Worm (Caenorhabditis elegans) whole organism, L2 larva: Measurements from ENCODE around the gene K07B1.4.

Experiments used
- C34F6.9 ChIP-seq: fragments of 150-350 bp; optimal IDR thresholded peaks from 2 replicates; lab custom pipeline; 2014; ENCODE audit warnings: missing biosample characterization, missing genetic modification characterization
- F13H6.1 ChIP-seq: sonication (generic microtip); optimal IDR thresholded peaks from 2 replicates; lab custom pipeline; 2016; ENCODE audit warnings: missing genetic modification characterization, missing compliant biosample characterization
- R02D3.7 ChIP-seq: fragments of 150-350 bp; optimal IDR thresholded peaks from 2 replicates; lab custom pipeline; 2014; ENCODE audit warnings: missing biosample characterization, missing genetic modification characterization
- Y55F3AM.14 ChIP-seq: fragments of 200-800 bp; sonication (Bioruptor generic); optimal IDR thresholded peaks from 2 replicates; lab custom pipeline; 2018; ENCODE audit warnings: mild to moderate bottlenecking, missing genetic modification characterization, missing compliant biosample characterization
- ZK546.5 ChIP-seq: sonication (generic microtip); optimal IDR thresholded peaks from 2 replicates; lab custom pipeline; 2017; ENCODE audit warnings: missing biosample characterization, missing genetic modification characterization
- alr-1 ChIP-seq: fragments of 150-350 bp; optimal IDR thresholded peaks from 2 replicates; lab custom pipeline; 2014; ENCODE audit warnings: missing biosample characterization, missing genetic modification characterization
- aly-2 ChIP-seq: fragments of 150-350 bp; optimal IDR thresholded peaks from 2 replicates; lab custom pipeline; 2014; ENCODE audit warnings: missing biosample characterization, missing genetic modification characterization
- ama-1 ChIP-seq: fragments of 150-350 bp; optimal IDR thresholded peaks from 2 replicates; lab custom pipeline; 2018; ENCODE audit warnings: inconsistent platforms
- blmp-1 ChIP-seq: sonication (generic microtip); optimal IDR thresholded peaks from 2 replicates; lab custom pipeline; 2017; ENCODE audit warnings: missing genetic modification characterization, mild to moderate bottlenecking, missing compliant biosample characterization, antibody characterized with exemption, moderate library complexity; ENCODE audit not compliant: insufficient read depth
- ceh-16 ChIP-seq: fragments of 150-350 bp; optimal IDR thresholded peaks from 2 replicates; lab custom pipeline; 2014; ENCODE audit warnings: missing biosample characterization, missing genetic modification characterization
- ceh-82 ChIP-seq: fragments of 150-350 bp; optimal IDR thresholded peaks from 2 replicates; lab custom pipeline; 2014; ENCODE audit warnings: missing biosample characterization, missing genetic modification characterization
- crh-2 ChIP-seq: sonication (generic microtip); optimal IDR thresholded peaks from 2 replicates; lab custom pipeline; 2017; ENCODE audit warnings: missing biosample characterization, missing genetic modification characterization
- dmd-4 ChIP-seq: sonication (generic microtip); optimal IDR thresholded peaks from 2 replicates; lab custom pipeline; 2017; ENCODE audit warnings: missing biosample characterization, missing genetic modification characterization
- egl-27 ChIP-seq: sonication (generic microtip); optimal IDR thresholded peaks from 3 replicates; lab custom pipeline; 2017; ENCODE audit warnings: missing biosample characterization, missing genetic modification reagents, missing genetic modification characterization
- elt-1 ChIP-seq: fragments of 150-350 bp; optimal IDR thresholded peaks from 2 replicates; lab custom pipeline; 2014; ENCODE audit warnings: missing biosample characterization, missing genetic modification characterization
- elt-3 ChIP-seq: sonication (generic microtip); optimal IDR thresholded peaks from 2 replicates; lab custom pipeline; 2017; ENCODE audit warnings: missing biosample characterization, missing genetic modification characterization
- fos-1 ChIP-seq: fragments of 150-350 bp; optimal IDR thresholded peaks from 2 replicates; lab custom pipeline; 2014; ENCODE audit warnings: missing biosample characterization, missing genetic modification characterization
- gmeb-1 ChIP-seq: fragments of 150-350 bp; optimal IDR thresholded peaks from 2 replicates; lab custom pipeline; 2014; ENCODE audit warnings: missing biosample characterization, missing genetic modification characterization
- lin-11 ChIP-seq: fragments of 150-350 bp; sonication (generic microtip); optimal IDR thresholded peaks from 2 replicates; lab custom pipeline; 2014; ENCODE audit warnings: missing biosample characterization, missing genetic modification characterization, inconsistent platforms, mixed read lengths
- lin-13 ChIP-seq: fragments of 150-350 bp; optimal IDR thresholded peaks from 2 replicates; lab custom pipeline; 2014; ENCODE audit warnings: missing biosample characterization, missing genetic modification reagents, missing genetic modification characterization
- lin-39 ChIP-seq: fragments of 150-350 bp; optimal IDR thresholded peaks from 2 replicates; lab custom pipeline; 2014; ENCODE audit warnings: missing biosample characterization, missing genetic modification reagents, missing genetic modification characterization
- lsy-2 ChIP-seq, 2 experiments: fragments of 150-350 bp in 1 of 2; sonication (generic microtip) in 1 of 2; optimal IDR thresholded peaks; 2 replicates each; lab custom pipeline; 2014 to 2017; ENCODE audit warnings: missing biosample characterization in 2 of 2, missing genetic modification characterization in 2 of 2
- mab-5 ChIP-seq: fragments of 150-350 bp; optimal IDR thresholded peaks from 2 replicates; lab custom pipeline; 2014; ENCODE audit warnings: missing biosample characterization, missing genetic modification characterization
- mbf-1 ChIP-seq: sonication (generic microtip); optimal IDR thresholded peaks from 2 replicates; lab custom pipeline; 2017; ENCODE audit warnings: missing biosample characterization, missing genetic modification characterization
- mdl-1 ChIP-seq, 2 experiments: fragments of 150-350 bp in 1 of 2; sonication (generic microtip) in 1 of 2; optimal IDR thresholded peaks; 2 replicates each; lab custom pipeline; 2017; ENCODE audit warnings: missing biosample characterization in 2 of 2, missing genetic modification characterization in 2 of 2
- nhr-10 ChIP-seq: sonication (generic microtip); optimal IDR thresholded peaks from 2 replicates; lab custom pipeline; 2017; ENCODE audit warnings: missing biosample characterization, missing genetic modification characterization
- nhr-11 ChIP-seq: fragments of 150-350 bp; optimal IDR thresholded peaks from 2 replicates; lab custom pipeline; 2014; ENCODE audit warnings: missing biosample characterization, missing genetic modification characterization
- nhr-12 ChIP-seq: fragments of 150-350 bp; optimal IDR thresholded peaks from 2 replicates; lab custom pipeline; 2014; ENCODE audit warnings: missing biosample characterization, missing genetic modification characterization
- nhr-129 ChIP-seq: fragments of 150-350 bp; optimal IDR thresholded peaks from 2 replicates; lab custom pipeline; 2014; ENCODE audit warnings: missing biosample characterization, missing genetic modification characterization
- nhr-21 ChIP-seq: fragments of 150-350 bp; optimal IDR thresholded peaks from 2 replicates; lab custom pipeline; 2014; ENCODE audit warnings: missing biosample characterization, missing genetic modification characterization
- nhr-23 ChIP-seq: fragments of 150-350 bp; optimal IDR thresholded peaks from 2 replicates; lab custom pipeline; 2014; ENCODE audit warnings: missing biosample characterization, missing genetic modification reagents, missing genetic modification characterization
- nhr-237 ChIP-seq: fragments of 150-350 bp; optimal IDR thresholded peaks from 2 replicates; lab custom pipeline; 2014; ENCODE audit warnings: missing biosample characterization, missing genetic modification characterization
- nhr-25 ChIP-seq: fragments of 150-350 bp; sonication (generic microtip); optimal IDR thresholded peaks from 3 replicates; lab custom pipeline; 2014; ENCODE audit warnings: missing biosample characterization, missing genetic modification characterization
- nhr-6 ChIP-seq: fragments of 150-350 bp; optimal IDR thresholded peaks from 2 replicates; lab custom pipeline; 2014; ENCODE audit warnings: missing biosample characterization, missing genetic modification characterization
- nhr-77 ChIP-seq: fragments of 150-350 bp; optimal IDR thresholded peaks from 2 replicates; lab custom pipeline; 2014; ENCODE audit warnings: missing biosample characterization, missing genetic modification characterization
- peb-1 ChIP-seq: fragments of 150-350 bp; optimal IDR thresholded peaks from 2 replicates; lab custom pipeline; 2014; ENCODE audit warnings: missing biosample characterization, missing genetic modification characterization
- sem-4 ChIP-seq: fragments of 150-350 bp; optimal IDR thresholded peaks from 2 replicates; lab custom pipeline; 2014; ENCODE audit warnings: missing biosample characterization, missing genetic modification reagents, missing genetic modification characterization
- skn-1 ChIP-seq: sonication (generic microtip); optimal IDR thresholded peaks from 2 replicates; lab custom pipeline; 2017; ENCODE audit warnings: missing biosample characterization, missing genetic modification characterization
- sma-3 ChIP-seq: sonication (generic microtip); optimal IDR thresholded peaks from 2 replicates; lab custom pipeline; 2016; ENCODE audit warnings: missing genetic modification reagents, missing genetic modification characterization, missing compliant biosample characterization
- sma-9 ChIP-seq, 2 experiments: fragments of 150-350 bp in 1 of 2; sonication (generic microtip) in 1 of 2; optimal IDR thresholded peaks; 2 replicates each; lab custom pipeline; 2014 to 2016; ENCODE audit warnings: missing genetic modification characterization in 2 of 2, mild to moderate bottlenecking in 1 of 2, missing biosample characterization in 1 of 2, missing compliant biosample characterization in 1 of 2, missing genetic modification reagents in 1 of 2, moderate library complexity in 1 of 2
- snpc-4 ChIP-seq: fragments of 150-350 bp; optimal IDR thresholded peaks from 2 replicates; lab custom pipeline; 2014; ENCODE audit warnings: missing biosample characterization, missing genetic modification characterization
- unc-39 ChIP-seq: fragments of 150-350 bp; optimal IDR thresholded peaks from 2 replicates; lab custom pipeline; 2014; ENCODE audit warnings: missing biosample characterization, missing genetic modification characterization
- unc-55 ChIP-seq: fragments of 150-350 bp; sonication (generic microtip); optimal IDR thresholded peaks from 3 replicates; lab custom pipeline; 2014; ENCODE audit warnings: missing biosample characterization, missing genetic modification reagents, missing genetic modification characterization
- unc-62 ChIP-seq: fragments of 150-350 bp; optimal IDR thresholded peaks from 2 replicates; lab custom pipeline; 2014; ENCODE audit warnings: missing biosample characterization, missing genetic modification reagents, missing genetic modification characterization
- zag-1 ChIP-seq: fragments of 150-350 bp; optimal IDR thresholded peaks from 2 replicates; lab custom pipeline; 2014; ENCODE audit warnings: missing biosample characterization, missing genetic modification characterization
- ztf-1 ChIP-seq: fragments of 200-800 bp; sonication (Bioruptor generic); conservative IDR thresholded peaks from 2 replicates; pipeline ENCODE4 v1.3.6; 2022; ENCODE audit warnings: missing genetic modification characterization, missing compliant biosample characterization
- ztf-11 ChIP-seq: sonication (generic microtip); optimal IDR thresholded peaks from 2 replicates; lab custom pipeline; 2017; ENCODE audit warnings: missing biosample characterization, missing genetic modification characterization
- ztf-4 ChIP-seq: fragments of 150-350 bp; optimal IDR thresholded peaks from 2 replicates; lab custom pipeline; 2014; ENCODE audit warnings: missing biosample characterization, missing genetic modification characterization

K07B1.4 gene

ce11 chrV:9326903-9327302, 1.9 kb upstream of the K07B1.4 start:
- TF ChIP-seq nhr-237 (tag; lab: Kevin White, UChicago) (no peak), ama-1 (peak; percentile 45), ceh-16 (tag; lab: Kevin White, UChicago) (no peak), elt-1 (tag; lab: Kevin White, UChicago) (no peak)

ce11 chrV:9327691-9328090, 1.1 kb upstream of the K07B1.4 start:
- no peak for TF ChIP-seq nhr-6 (tag; lab: Kevin White, UChicago)
- TF ChIP-seq mbf-1, result no peak
- TF ChIP-seq lin-11, result no peak
- no peak for TF ChIP-seq nhr-10 (tag; lab: Kevin White, UChicago)
- no peak for TF ChIP-seq skn-1 (tag; lab: Kevin White, UChicago)
- TF ChIP-seq nhr-237 (tag; lab: Kevin White, UChicago), result no peak
- peak; percentile 45 for TF ChIP-seq egl-27
- TF ChIP-seq nhr-129 (tag; lab: Kevin White, UChicago), result no peak
- TF ChIP-seq alr-1, result no peak
- no peak for TF ChIP-seq sem-4 (tag; lab: Kevin White, UChicago)
- TF ChIP-seq gmeb-1 (tag; lab: Kevin White, UChicago), result peak; percentile 19
- TF ChIP-seq snpc-4 (tag; lab: Kevin White, UChicago), result no peak
- no peak for TF ChIP-seq nhr-77 (tag; lab: Kevin White, UChicago)
- TF ChIP-seq crh-2 (tag; lab: Kevin White, UChicago), result no peak
- TF ChIP-seq aly-2 (tag; lab: Kevin White, UChicago), result no peak
- no peak for TF ChIP-seq unc-55 (GFP tag; lab: Kevin White, UChicago)
- no peak for TF ChIP-seq ztf-4 (tag; lab: Kevin White, UChicago)
- TF ChIP-seq ZK546.5 (tag; lab: Kevin White, UChicago), result no peak
- no peak for TF ChIP-seq ama-1
- TF ChIP-seq unc-39 (tag; lab: Kevin White, UChicago), result no peak
- TF ChIP-seq nhr-12 (tag; lab: Kevin White, UChicago), result no peak
- no peak for TF ChIP-seq Y55F3AM.14 (GFP tag; lab: Kevin White, UChicago)
- no peak for TF ChIP-seq lin-39 (tag; lab: Kevin White, UChicago)
- no peak for TF ChIP-seq nhr-11 (tag; lab: Kevin White, UChicago)
- TF ChIP-seq mdl-1 (tag; optimal IDR thresholded peaks at IDR 0.05; lab: Kevin White, UChicago), result no peak
- TF ChIP-seq nhr-21 (tag; lab: Kevin White, UChicago), result peak; percentile 63
- TF ChIP-seq elt-1 (tag; lab: Kevin White, UChicago), result no peak
- TF ChIP-seq nhr-23 (tag; lab: Kevin White, UChicago), result no peak
- TF ChIP-seq C34F6.9 (tag; lab: Kevin White, UChicago), result no peak
- TF ChIP-seq nhr-25, result peak; percentile 54
- peak; percentile 8 for TF ChIP-seq sma-3 (GFP tag; lab: Kevin White, UChicago)
- no peak for TF ChIP-seq elt-3 (tag; lab: Kevin White, UChicago)
- no peak for TF ChIP-seq R02D3.7 (tag; lab: Kevin White, UChicago)
- peak; percentile 59 for TF ChIP-seq fos-1 (tag; lab: Kevin White, UChicago)
- TF ChIP-seq lsy-2 (tag; optimal IDR thresholded peaks at IDR 0.05; lab: Kevin White, UChicago), result peak in 1 of 2 experiments; percentile 27
- peak; percentile 48 for TF ChIP-seq blmp-1 (tag; lab: Kevin White, UChicago)
- TF ChIP-seq dmd-4, result no peak
- no peak for TF ChIP-seq ceh-16 (tag; lab: Kevin White, UChicago)
- TF ChIP-seq unc-62 (GFP tag; lab: Kevin White, UChicago), result no peak
- no peak for TF ChIP-seq mab-5 (tag; lab: Kevin White, UChicago)
- no peak for TF ChIP-seq ztf-1 (GFP tag; lab: Robert Waterston, UW)
- TF ChIP-seq peb-1, result no peak
- TF ChIP-seq zag-1, result no peak
- no peak for TF ChIP-seq lin-13 (GFP tag; lab: Kevin White, UChicago)
- TF ChIP-seq sma-9 (GFP tag; optimal IDR thresholded peaks at IDR 0.05; lab: Kevin White, UChicago), result peak; percentile 68
- TF ChIP-seq sma-9 (tag; optimal IDR thresholded peaks at IDR 0.05; lab: Kevin White, UChicago), result no peak
- TF ChIP-seq F13H6.1 (tag; lab: Kevin White, UChicago), result no peak
- no peak for TF ChIP-seq ceh-82 (tag; lab: Kevin White, UChicago)
- no peak for TF ChIP-seq ztf-11
